Worm (Caenorhabditis elegans) whole organism, mixed stage, embryonic: ENCODE data around the gene fipr-25.

ENCODE experiments used
- elt-3 ChIP-seq: fragments of 150-350 bp; optimal IDR thresholded peaks from 2 replicates; lab custom pipeline; 2014; ENCODE audit warnings: missing biosample characterization, missing genetic modification characterization
- flh-1 ChIP-seq: fragments of 200-800 bp; sonication (Bioruptor generic); optimal IDR thresholded peaks from 2 replicates; lab custom pipeline; 2018; ENCODE audit warnings: mild to moderate bottlenecking, missing genetic modification characterization, moderate library complexity, missing compliant biosample characterization
- nhr-237 ChIP-seq: fragments of 150-350 bp; optimal IDR thresholded peaks from 2 replicates; lab custom pipeline; 2014; ENCODE audit warnings: missing biosample characterization, missing genetic modification characterization

- TF ChIP-seq nhr-237: no peak
- no peak for TF ChIP-seq flh-1
- no peak for TF ChIP-seq elt-3 (tag; lab: Kevin White, UChicago)
Observed at ce11 chrV:1943465-1943864, 13.7 kb upstream of the fipr-25 start.
